Fruit fly (Drosophila melanogaster) whole organism, adult: Measurements from ENCODE around the gene Tfb5.

Source experiments
- CG11617 ChIP-seq: fragments of 200-800 bp; sonication (Bioruptor generic); optimal IDR thresholded peaks from 2 replicates; lab custom pipeline; 2017; ENCODE audit warnings: mild to moderate bottlenecking, missing biosample characterization, missing genetic modification reagents, missing genetic modification characterization
- CG12768 ChIP-seq: fragments of 200-800 bp; sonication (Bioruptor generic); optimal IDR thresholded peaks from 2 replicates; lab custom pipeline; 2017; ENCODE audit warnings: missing biosample characterization, missing genetic modification characterization, mild to moderate bottlenecking, moderate library complexity, missing genetic modification reagents
- CG14711 ChIP-seq: fragments of 200-800 bp; sonication (Bioruptor generic); optimal IDR thresholded peaks from 2 replicates; lab custom pipeline; 2018; ENCODE audit warnings: missing biosample characterization, mild to moderate bottlenecking, missing genetic modification characterization, moderate library complexity
- CG1620 ChIP-seq: fragments of 200-800 bp; sonication (Bioruptor generic); optimal IDR thresholded peaks from 2 replicates; lab custom pipeline; 2016; ENCODE audit warnings: missing biosample characterization, missing genetic modification characterization
- CG33017 ChIP-seq: fragments of 200-800 bp; sonication (Bioruptor generic); optimal IDR thresholded peaks from 2 replicates; lab custom pipeline; 2018; ENCODE audit warnings: missing biosample characterization, mild to moderate bottlenecking, missing genetic modification characterization, moderate library complexity
- CG5204 ChIP-seq: fragments of 200-800 bp; sonication (Bioruptor generic); optimal IDR thresholded peaks from 2 replicates; lab custom pipeline; 2016; ENCODE audit warnings: missing biosample characterization, missing genetic modification characterization
- Clk ChIP-seq: fragments of 200-800 bp; sonication (Bioruptor generic); optimal IDR thresholded peaks from 2 replicates; lab custom pipeline; 2017; ENCODE audit warnings: missing biosample characterization, missing genetic modification characterization
- Hr96 ChIP-seq: fragments of 200-800 bp; sonication (Bioruptor generic); optimal IDR thresholded peaks from 2 replicates; lab custom pipeline; 2016; ENCODE audit warnings: missing biosample characterization, missing genetic modification characterization
- Mnt ChIP-seq: fragments of 200-800 bp; sonication (Bioruptor generic); optimal IDR thresholded peaks from 2 replicates; lab custom pipeline; 2016; ENCODE audit warnings: missing biosample characterization, mild to moderate bottlenecking, missing genetic modification characterization
- bab1 ChIP-seq: fragments of 200-800 bp; sonication (Bioruptor generic); optimal IDR thresholded peaks from 3 replicates; lab custom pipeline; 2019; ENCODE audit warnings: missing biosample characterization, mild to moderate bottlenecking, missing genetic modification characterization, moderate library complexity
- cic ChIP-seq: fragments of 200-800 bp; sonication (Bioruptor generic); optimal IDR thresholded peaks from 2 replicates; lab custom pipeline; 2017; ENCODE audit warnings: missing biosample characterization, mild to moderate bottlenecking, missing genetic modification characterization, moderate library complexity
- ovo ChIP-seq: fragments of 200-800 bp; sonication (Bioruptor generic); optimal IDR thresholded peaks from 2 replicates; lab custom pipeline; 2016; ENCODE audit warnings: missing biosample characterization, missing genetic modification characterization
- tj ChIP-seq: fragments of 200-800 bp; sonication (Bioruptor generic); optimal IDR thresholded peaks from 3 replicates; lab custom pipeline; 2017; ENCODE audit warnings: missing biosample characterization, mild to moderate bottlenecking, missing genetic modification characterization, moderate library complexity

DNA sequence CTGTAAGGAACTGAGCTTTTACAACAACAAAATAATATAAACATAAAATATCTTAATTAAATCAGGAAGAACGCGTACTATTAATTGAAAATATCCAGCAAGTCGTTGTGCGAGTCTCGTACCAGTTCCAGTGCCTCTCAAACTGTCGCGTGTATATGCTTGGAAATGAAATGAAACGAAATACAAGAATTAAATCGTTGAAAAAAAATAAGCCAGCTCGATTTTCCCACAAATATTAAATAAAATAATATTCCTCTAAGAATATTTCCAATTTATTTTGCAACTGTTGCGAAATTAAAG lies 19.1 kb upstream of the Tfb5 start:
- TF ChIP-seq ovo (no peak), tj (GFP tag; lab: Kevin White, UChicago) (peak; percentile 60), CG1620 (GFP tag; lab: Kevin White, UChicago) (no peak), cic (GFP tag; lab: Kevin White, UChicago) (no peak), CG33017 (tag; lab: Kevin White, UChicago) (no peak), CG5204 (GFP tag; lab: Kevin White, UChicago) (no peak), Mnt (no peak), bab1 (GFP tag; lab: Kevin White, UChicago) (no peak), Clk (GFP tag; lab: Kevin White, UChicago) (no peak), CG11617 (GFP tag; lab: Kevin White, UChicago) (no peak), CG12768 (GFP tag; lab: Kevin White, UChicago) (no peak), CG14711 (no peak), Hr96 (GFP tag; lab: Kevin White, UChicago) (no peak)
